Fruit fly (Drosophila melanogaster) Kc167 (cell line): ENCODE results near the gene Nedd8.

ENCODE experiments used
- Myc ChIP-seq: fragments of >200 bp; optimal IDR thresholded peaks from 2 replicates; lab custom pipeline; 2017; ENCODE audit warnings: missing external identifiers
- Sin3A ChIP-seq: fragments of >200 bp; optimal IDR thresholded peaks from 2 replicates; lab custom pipeline; 2018; ENCODE audit warnings: missing external identifiers
- h ChIP-seq: fragments of >200 bp; optimal IDR thresholded peaks from 3 replicates; lab custom pipeline; 2018; ENCODE audit warnings: missing external identifiers
- insv ChIP-seq: fragments of >200 bp; optimal IDR thresholded peaks from 3 replicates; lab custom pipeline; 2018; ENCODE audit warnings: missing external identifiers
- psq ChIP-seq: fragments of >200 bp; optimal IDR thresholded peaks from 2 replicates; lab custom pipeline; 2017; ENCODE audit warnings: missing external identifiers

dm6 chr2L:18946636-18947514 lies 4.8 kb downstream of the Nedd8 start:
- TF ChIP-seq Sin3A (lab: Kevin White, UChicago) (no peak), psq (lab: Kevin White, UChicago) (no peak), insv (lab: Kevin White, UChicago) (no peak), Myc (lab: Kevin White, UChicago) (no peak), h (lab: Kevin White, UChicago) (no peak)
